Fruit fly (Drosophila melanogaster): ENCODE data around the gene MED25.
A peak's percentile ranks its signal among the peaks of the same experiment; 100 is the strongest.

The MED25 gene

DNA sequence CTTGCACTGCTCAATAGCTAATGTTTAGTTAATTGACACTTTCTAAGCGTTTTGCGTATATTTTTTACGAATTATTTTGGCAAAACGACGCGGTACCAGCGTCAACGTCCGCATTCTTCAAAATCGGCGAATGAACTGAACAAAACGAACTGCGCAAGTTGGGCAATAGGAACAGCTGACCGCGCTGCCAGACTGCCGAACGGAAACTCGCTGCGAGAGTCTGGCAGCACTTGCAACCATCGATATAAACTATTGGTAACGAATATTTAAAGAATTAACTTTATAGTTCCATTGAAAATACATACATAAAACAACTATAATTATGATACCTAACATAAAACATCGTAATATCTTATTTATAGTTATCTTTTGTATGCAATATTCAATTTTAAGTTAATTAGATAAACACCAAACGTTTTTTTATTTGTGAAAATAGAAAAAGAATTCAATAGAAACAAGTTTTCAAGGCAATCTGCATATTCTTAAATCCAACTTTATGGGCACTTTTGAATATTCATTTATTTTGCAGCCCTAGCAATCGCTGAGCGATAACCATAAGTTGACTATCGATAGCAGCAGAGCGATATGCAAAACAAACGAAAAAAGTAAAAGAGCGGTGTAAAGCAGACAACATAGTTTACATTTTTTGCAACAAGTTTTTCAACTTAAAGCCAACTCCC lies at the start of gene MED25, which contains the start of gene Hs6st:
Gene MED25, plus strand, starts transcription at position 576 of the 680 bp plus-strand sequence.
Gene Hs6st, minus strand, starts transcription at position 141 of the 680 bp plus-strand sequence.
- TF ChIP-seq CG17801 (GFP tag; optimal IDR thresholded peaks at IDR 0.05; ENCODE audit: partially characterized antibody), result peak; percentile 81

DNA sequence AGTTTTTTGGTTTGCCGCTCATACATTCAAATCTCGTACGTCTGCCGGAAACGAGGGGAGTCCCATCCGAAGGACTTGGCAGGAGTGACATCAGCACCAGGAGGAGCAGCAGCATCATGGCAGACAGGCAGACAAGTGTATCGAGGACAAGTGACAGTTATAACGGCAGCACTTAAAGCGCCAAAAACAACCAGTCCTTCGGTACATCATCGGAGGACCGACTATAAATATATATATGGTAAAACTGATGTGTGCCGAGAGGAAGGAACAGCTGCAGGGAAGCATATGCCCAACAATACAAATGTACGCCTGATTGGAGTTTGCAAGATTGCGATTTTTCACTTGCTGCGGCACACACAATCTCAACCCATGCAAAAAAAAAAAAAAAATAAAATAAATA lies 40.1 kb upstream of the MED25 start:
- no peak for TF ChIP-seq CG17801 (GFP tag; optimal IDR thresholded peaks at IDR 0.05; ENCODE audit: partially characterized antibody)

DNA sequence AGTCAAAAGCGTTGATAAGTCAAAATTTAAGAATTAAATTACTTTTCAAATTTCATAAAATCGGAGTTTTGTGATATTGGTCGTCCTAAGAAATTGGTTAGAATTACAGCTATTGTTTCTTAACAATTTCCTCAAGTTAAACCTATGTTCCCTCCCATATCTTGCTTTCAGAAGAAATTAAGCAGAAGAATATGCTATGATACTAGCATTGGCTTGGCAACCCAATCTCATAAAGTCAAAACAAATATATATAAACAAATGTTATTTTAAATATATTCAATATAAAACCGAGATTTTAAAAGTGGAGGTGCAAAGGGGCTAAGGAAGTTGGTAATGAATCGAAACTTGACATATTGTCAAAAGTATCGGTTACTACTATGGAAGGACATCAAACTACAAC lies 36.1 kb upstream of the MED25 start, which contains the start of gene CG31213:
Gene CG31213, plus strand, starts transcription at position 301 of the 400 bp plus-strand sequence.
- TF ChIP-seq CG17801 (GFP tag; optimal IDR thresholded peaks at IDR 0.05; ENCODE audit: partially characterized antibody), result no peak

- TF ChIP-seq CG17801 (GFP tag; optimal IDR thresholded peaks at IDR 0.05; ENCODE audit: partially characterized antibody), result no peak
These were observed 23.4 kb upstream of the MED25 start for dm6 chr3R:19985376-19985775.

dm6 chr3R:19995408-19995807 lies 13.3 kb upstream of the MED25 start:
- no peak for TF ChIP-seq CG17801 (GFP tag; optimal IDR thresholded peaks at IDR 0.05; ENCODE audit: partially characterized antibody)

DNA sequence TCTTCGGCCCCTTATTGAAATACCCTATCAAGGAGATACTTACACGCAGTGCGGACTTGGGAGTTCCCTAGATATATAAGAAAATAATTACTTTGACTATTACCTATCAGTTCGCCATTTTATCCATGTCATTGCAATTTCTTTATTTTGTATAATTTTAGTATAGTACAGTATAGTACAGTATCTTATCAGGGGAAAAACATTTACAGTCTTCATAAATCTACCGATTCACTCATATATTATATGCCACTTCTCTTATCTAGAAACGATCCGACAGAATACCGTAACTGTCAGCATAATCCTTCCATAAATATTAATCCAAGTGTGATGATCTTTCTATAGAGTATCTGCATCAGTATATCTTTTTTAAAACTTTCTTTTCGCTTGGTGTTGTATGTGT lies 12.3 kb upstream of the MED25 start:
- TF ChIP-seq CG17801 (GFP tag; optimal IDR thresholded peaks at IDR 0.05; ENCODE audit: partially characterized antibody), result no peak

dm6 chr3R:19997526-19998070 lies 11.1 kb upstream of the MED25 start:
- TF ChIP-seq CG17801 (GFP tag; optimal IDR thresholded peaks at IDR 0.05; ENCODE audit: partially characterized antibody), result no peak

DNA sequence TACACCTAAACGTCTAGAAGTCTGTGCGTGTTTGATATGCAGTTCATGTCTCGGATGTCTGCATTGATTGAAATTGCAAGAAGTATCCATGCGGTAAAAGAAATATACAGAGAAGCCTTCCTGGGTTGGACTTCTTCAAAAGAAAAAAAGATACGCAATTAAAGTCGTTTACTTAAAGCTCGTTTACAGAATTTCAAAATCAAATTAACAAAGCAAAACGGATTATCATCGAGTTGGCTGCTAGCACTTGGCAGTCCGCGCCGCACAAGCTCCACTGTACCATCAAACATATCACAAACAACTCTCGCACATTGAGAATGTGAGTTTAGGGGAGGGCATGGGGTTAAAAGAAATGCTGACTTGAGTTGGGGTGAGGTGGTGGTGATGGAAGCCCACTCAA lies 10.3 kb upstream of the MED25 start:
- no peak for TF ChIP-seq CG17801 (GFP tag; optimal IDR thresholded peaks at IDR 0.05; ENCODE audit: partially characterized antibody)

dm6 chr3R:19999474-19999873 lies 9.3 kb upstream of the MED25 start:
- peak; percentile 77 for TF ChIP-seq CG17801 (GFP tag; optimal IDR thresholded peaks at IDR 0.05; ENCODE audit: partially characterized antibody)

DNA sequence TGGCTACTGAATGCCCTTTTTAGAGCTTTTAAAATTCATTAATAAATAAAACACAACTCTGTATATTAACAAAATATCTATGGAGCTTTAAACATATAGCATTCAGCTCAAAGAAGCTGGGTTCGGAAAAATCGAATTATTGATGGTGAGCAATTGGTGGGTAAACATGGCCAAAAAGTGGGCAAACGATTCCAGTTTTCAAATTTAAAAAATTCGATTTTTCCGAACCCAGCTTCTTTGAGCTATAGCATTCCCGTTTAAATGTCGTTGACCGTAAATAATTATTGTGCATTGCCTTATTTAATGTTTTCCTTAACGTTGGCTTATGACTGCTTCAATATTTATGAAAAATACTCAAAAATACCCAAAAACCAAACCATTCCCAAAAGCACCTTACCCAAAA lies 7.2 kb upstream of the MED25 start:
- TF ChIP-seq CG17801 (GFP tag; optimal IDR thresholded peaks at IDR 0.05; ENCODE audit: partially characterized antibody), result no peak

DNA sequence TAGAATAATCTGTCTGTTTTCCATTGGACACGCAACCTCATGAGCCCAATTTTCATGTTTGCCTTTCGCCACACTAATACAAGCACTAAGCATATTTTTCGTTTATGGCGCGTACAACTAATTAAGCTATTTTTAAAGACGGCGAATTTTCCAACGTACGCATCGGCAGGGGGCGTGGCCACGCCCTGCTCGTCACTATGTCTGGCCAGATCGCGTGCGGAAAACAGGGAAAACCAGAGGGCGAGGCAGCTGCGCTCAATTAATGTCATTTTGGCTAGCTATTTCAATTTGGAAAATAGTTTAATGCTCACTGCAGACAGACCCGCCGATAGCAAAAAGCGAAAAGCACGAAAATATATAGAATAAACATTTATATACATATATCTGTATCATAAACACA lies 4.0 kb upstream of the MED25 start:
- TF ChIP-seq CG17801 (GFP tag; optimal IDR thresholded peaks at IDR 0.05; ENCODE audit: partially characterized antibody), result no peak

dm6 chr3R:20006617-20007016 lies 2.1 kb upstream of the MED25 start:
- TF ChIP-seq CG17801 (GFP tag; optimal IDR thresholded peaks at IDR 0.05; ENCODE audit: partially characterized antibody), result no peak

- TF ChIP-seq CG17801 (GFP tag; optimal IDR thresholded peaks at IDR 0.05; ENCODE audit: partially characterized antibody), result no peak
These were observed 1.1 kb upstream of the MED25 start for dm6 chr3R:20007399-20008285.

DNA sequence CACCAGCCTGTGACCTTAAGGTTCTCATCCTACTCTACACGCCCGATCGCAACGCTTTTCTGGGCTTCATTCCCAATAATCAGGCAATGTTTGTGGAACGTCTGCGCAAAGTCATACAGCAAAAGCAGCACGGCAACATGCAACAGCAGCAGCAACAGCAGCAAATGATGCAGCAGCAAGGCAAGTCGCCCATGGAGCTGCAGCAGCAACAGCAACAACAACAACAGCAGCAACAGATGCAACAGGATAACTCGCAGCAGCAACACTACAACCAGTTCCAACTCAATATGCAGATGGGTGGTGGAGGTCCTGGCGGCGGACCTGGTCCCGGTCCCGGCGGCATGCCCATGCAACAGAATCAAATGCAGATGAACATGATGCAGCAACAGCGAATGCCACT lies 2.2 kb downstream of the MED25 start:
- TF ChIP-seq CG17801 (GFP tag; optimal IDR thresholded peaks at IDR 0.05; ENCODE audit: partially characterized antibody), result no peak

DNA sequence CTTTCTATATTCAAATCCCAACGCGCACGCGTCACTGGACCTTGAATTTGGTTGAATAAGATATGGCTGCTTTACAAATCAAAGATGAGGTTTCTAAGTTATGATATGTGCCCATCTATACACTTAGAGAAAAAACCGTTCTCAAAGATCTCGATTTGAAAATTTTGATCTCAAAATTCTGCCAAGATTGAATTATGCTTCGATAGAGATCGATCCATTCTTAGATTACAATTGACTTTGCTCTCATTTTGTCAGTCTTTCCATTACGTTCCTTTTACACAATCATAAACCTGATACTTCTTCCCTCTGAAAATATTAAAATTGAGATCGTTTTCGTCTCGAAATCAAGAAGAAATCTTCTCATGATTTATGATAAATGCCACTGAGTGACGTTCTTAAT lies 3.9 kb downstream of the MED25 start:
- TF ChIP-seq CG17801 (GFP tag; optimal IDR thresholded peaks at IDR 0.05; ENCODE audit: partially characterized antibody), result no peak

All from ovary, adult (tissue).